Worm (Caenorhabditis elegans) whole organism, late embryonic: ENCODE results near the gene srh-301.

Experiments used
- ama-1 ChIP-seq: fragments of 150-350 bp; optimal IDR thresholded peaks from 2 replicates; lab custom pipeline; 2014
- ceh-14 ChIP-seq: sonication (generic microtip); optimal IDR thresholded peaks from 2 replicates; lab custom pipeline; 2016; ENCODE audit warnings: missing genotype, missing genetic modification characterization, missing compliant biosample characterization
- ceh-18 ChIP-seq: sonication (generic microtip); optimal IDR thresholded peaks from 2 replicates; lab custom pipeline; 2016; ENCODE audit warnings: missing genetic modification characterization, missing compliant biosample characterization
- elt-2 ChIP-seq: sonication (generic microtip); optimal IDR thresholded peaks from 2 replicates; lab custom pipeline; 2016; ENCODE audit warnings: missing genetic modification reagents, missing genetic modification characterization, missing compliant biosample characterization
- nhr-11 ChIP-seq: fragments of 150-350 bp; optimal IDR thresholded peaks from 2 replicates; lab custom pipeline; 2014; ENCODE audit warnings: missing biosample characterization, missing genetic modification characterization
- rnt-1 ChIP-seq: sonication (generic microtip); optimal IDR thresholded peaks from 2 replicates; lab custom pipeline; 2016; ENCODE audit warnings: missing genetic modification characterization, missing compliant biosample characterization
- tbx-2 ChIP-seq: sonication (generic microtip); optimal IDR thresholded peaks from 2 replicates; lab custom pipeline; 2016; ENCODE audit warnings: missing genetic modification characterization, missing compliant biosample characterization

- TF ChIP-seq tbx-2 (tag; lab: Kevin White, UChicago): no peak
- no peak for TF ChIP-seq rnt-1 (tag; lab: Kevin White, UChicago)
- TF ChIP-seq elt-2 (tag; lab: Kevin White, UChicago): no peak
- TF ChIP-seq ceh-18 (tag; lab: Kevin White, UChicago): no peak
- no peak for TF ChIP-seq nhr-11
- no peak for TF ChIP-seq ceh-14
- no peak for TF ChIP-seq ama-1 (lab: Kevin White, UChicago)
Observed at ce11 chrV:17793986-17794385, 30.7 kb upstream of the srh-301 start, which contains the start of gene srh-289.
